Fruit fly (Drosophila melanogaster) whole organism, embryonic: ENCODE results near the gene Rpn9.

Experiments used
- CG11504 ChIP-seq: fragments of 200-800 bp; sonication (Bioruptor generic); optimal IDR thresholded peaks from 3 replicates; lab custom pipeline; 2019; ENCODE audit warnings: missing biosample characterization, mild to moderate bottlenecking, missing genetic modification characterization, moderate library complexity
- CG16813 ChIP-seq: fragments of 200-800 bp; sonication (Bioruptor generic); IDR thresholded peaks from 3 replicates; pipeline ENCODE4 v1.3.6; 2022; ENCODE audit warnings: missing biosample characterization, missing genetic modification characterization; ENCODE audit not compliant: partially characterized antibody
- CG6765 ChIP-seq: fragments of 200-800 bp; sonication (Bioruptor generic); optimal IDR thresholded peaks from 3 replicates; lab custom pipeline; 2017; ENCODE audit warnings: missing biosample characterization, mild to moderate bottlenecking, missing genetic modification characterization

- no peak for TF ChIP-seq CG11504
- no peak for TF ChIP-seq CG16813 (GFP tag; lab: Robert Waterston, UW)
- no peak for TF ChIP-seq CG6765 (GFP tag; lab: Kevin White, UChicago)
These were observed 2.4 kb upstream of the Rpn9 start for dm6 chr3R:23735648-23736047.
